Worm (Caenorhabditis elegans): ENCODE measurements around the gene F49H12.3.

Gene F49H12.3

ce11 chrX:2094094-2094493 lies 9.9 kb downstream of the F49H12.3 start:
- TF ChIP-seq nhr-76 (tag; optimal IDR thresholded peaks at IDR 0.05) (no peak), efl-1 (optimal IDR thresholded peaks at IDR 0.05) (no peak), efl-1 (GFP tag; optimal IDR thresholded peaks at IDR 0.05 in 1 of 2) (peak in 1 of 2 experiments; percentile 79), lin-35 (GFP tag; optimal IDR thresholded peaks at IDR 0.05) (no peak), ets-5 (GFP tag; IDR thresholded peaks at IDR 0.05) (no peak), efl-3 (GFP tag; optimal IDR thresholded peaks at IDR 0.05) (no peak), unc-62 (GFP tag; optimal IDR thresholded peaks at IDR 0.05) (no peak), elt-3 (tag; optimal IDR thresholded peaks at IDR 0.05) (no peak)

ce11 chrX:2096804-2097203 lies 12.6 kb downstream of the F49H12.3 start, which contains the start of gene T21D9.2:
TSS of gene T21D9.2 (minus strand) at chrX:2096904.
- TF ChIP-seq pqm-1 (tag; optimal IDR thresholded peaks at IDR 0.05) (no peak), pag-3 (tag; optimal IDR thresholded peaks at IDR 0.05; ENCODE audit: borderline replicate concordance, insufficient read depth) (no peak), ztf-4 (tag; optimal IDR thresholded peaks at IDR 0.05) (no peak), tlp-1 (tag; optimal IDR thresholded peaks at IDR 0.05) (no peak), unc-30 (tag; optimal IDR thresholded peaks at IDR 0.05) (no peak), tbx-2 (tag; optimal IDR thresholded peaks at IDR 0.05) (no peak), irx-1 (tag; optimal IDR thresholded peaks at IDR 0.05) (no peak), lsy-2 (tag; optimal IDR thresholded peaks at IDR 0.05) (no peak), nhr-77 (tag; optimal IDR thresholded peaks at IDR 0.05) (no peak), sup-37 (GFP tag; optimal IDR thresholded peaks at IDR 0.05) (no peak), alr-1 (tag; optimal IDR thresholded peaks at IDR 0.05; ENCODE audit: borderline replicate concordance) (no peak), snu-23 (GFP tag; optimal IDR thresholded peaks at IDR 0.05) (no peak), fkh-10 (GFP tag; optimal IDR thresholded peaks at IDR 0.05) (no peak)

- no peak for TF ChIP-seq zag-1 (tag; optimal IDR thresholded peaks at IDR 0.05)
- no peak for TF ChIP-seq efl-1 (optimal IDR thresholded peaks at IDR 0.05)
- peak in 1 of 2 experiments; percentile 84 for TF ChIP-seq efl-1 (GFP tag; optimal IDR thresholded peaks at IDR 0.05 in 1 of 2)
- no peak for TF ChIP-seq nhr-84 (tag; optimal IDR thresholded peaks at IDR 0.05)
These were observed 14.8 kb downstream of the F49H12.3 start for ce11 chrX:2099002-2099401.

- TF ChIP-seq nhr-28 (tag; optimal IDR thresholded peaks at IDR 0.05) (no peak), lsy-2 (tag; optimal IDR thresholded peaks at IDR 0.05) (no peak), fkh-8 (tag; optimal IDR thresholded peaks at IDR 0.05) (peak; percentile 13), nhr-12 (tag; optimal IDR thresholded peaks at IDR 0.05) (no peak), efl-1 (optimal IDR thresholded peaks at IDR 0.05) (no peak), efl-1 (GFP tag; optimal IDR thresholded peaks at IDR 0.05 in 1 of 2) (no peak), nhr-76 (tag; optimal IDR thresholded peaks at IDR 0.05) (no peak), skn-1 (tag; optimal IDR thresholded peaks at IDR 0.05) (no peak), ceh-8 (GFP tag; optimal IDR thresholded peaks at IDR 0.05) (peak; percentile 22), C04F5.9 (tag; optimal IDR thresholded peaks at IDR 0.05) (no peak), aly-2 (tag; optimal IDR thresholded peaks at IDR 0.05) (no peak)
These were observed 21.1 kb downstream of the F49H12.3 start, which contains the start of gene F53B1.3 for ce11 chrX:2105310-2105709. TSS of gene F53B1.3 (plus strand) at chrX:2105610.

ce11 chrX:2107414-2107813 lies 23.2 kb downstream of the F49H12.3 start:
- TF ChIP-seq lin-35 (GFP tag; optimal IDR thresholded peaks at IDR 0.05) (peak in 1 of 2 experiments; percentile 44), nhr-11 (tag; optimal IDR thresholded peaks at IDR 0.05) (no peak), lin-13 (GFP tag; optimal IDR thresholded peaks at IDR 0.05) (no peak), ceh-90 (tag; optimal IDR thresholded peaks at IDR 0.05) (no peak), hlh-4 (tag; optimal IDR thresholded peaks at IDR 0.05) (no peak), C04F5.9 (tag; optimal IDR thresholded peaks at IDR 0.05) (no peak), lin-14 (GFP tag; optimal IDR thresholded peaks at IDR 0.05) (peak; percentile 4), egl-27 (tag; optimal IDR thresholded peaks at IDR 0.05) (no peak), unc-30 (tag; optimal IDR thresholded peaks at IDR 0.05) (no peak), isw-1 (GFP tag; IDR thresholded peaks at IDR 0.05) (no peak), dpl-1 (GFP tag; optimal IDR thresholded peaks at IDR 0.05) (no peak), elt-2 (tag; optimal IDR thresholded peaks at IDR 0.05) (peak; percentile 92), sox-4 (tag; optimal IDR thresholded peaks at IDR 0.05) (no peak), blmp-1 (tag; optimal IDR thresholded peaks at IDR 0.05) (no peak), vab-15 (tag; optimal IDR thresholded peaks at IDR 0.05) (no peak), nhr-47 (tag; optimal IDR thresholded peaks at IDR 0.05) (no peak), tlp-1 (tag; optimal IDR thresholded peaks at IDR 0.05) (no peak), Y116A8C.19 (tag; optimal IDR thresholded peaks at IDR 0.05; ENCODE audit: borderline replicate concordance) (no peak), zag-1 (tag; optimal IDR thresholded peaks at IDR 0.05) (no peak), C16A3.4 (tag; optimal IDR thresholded peaks at IDR 0.05) (no peak), elt-3 (tag; optimal IDR thresholded peaks at IDR 0.05) (no peak), nhr-85 (tag) (peak; percentile 7), unc-86 (tag; optimal IDR thresholded peaks at IDR 0.05) (no peak)
